Worm (Caenorhabditis elegans): ENCODE results near the gene col-115.

col-115 gene

ce11 chrIV:8015726-8016312 lies 27.3 kb downstream of the col-115 start, which contains the start of gene C26B2.7 (continued):
- peak; percentile 74 for TF ChIP-seq dpl-1 (GFP tag; optimal IDR thresholded peaks at IDR 0.05)
- peak; percentile 20 for TF ChIP-seq duxl-1 (tag; optimal IDR thresholded peaks at IDR 0.05; ENCODE audit: poor library complexity)
- peak; percentile 11 for TF ChIP-seq fkh-10 (GFP tag; optimal IDR thresholded peaks at IDR 0.05)
- TF ChIP-seq nhr-6 (tag; optimal IDR thresholded peaks at IDR 0.05), result peak; percentile 34
- TF ChIP-seq lin-29 (GFP tag; IDR thresholded peaks at IDR 0.05), result 0 out of 2 replicates have a peak, but pooled peaks have one; percentile 31
- TF ChIP-seq snpc-1.2 (GFP tag; IDR thresholded peaks at IDR 0.05), result peak; percentile 76
- TF ChIP-seq sdz-12 (GFP tag; optimal IDR thresholded peaks at IDR 0.05), result peak; percentile 11
- peak; percentile 6; the same call in 1 of the 2 replicates for TF ChIP-seq mdt-29 (GFP tag; IDR thresholded peaks at IDR 0.05)
- peak; percentile 16 for TF ChIP-seq F37D6.2 (tag; optimal IDR thresholded peaks at IDR 0.05)
- peak; percentile 60 for TF ChIP-seq hmg-1.1 (GFP tag; IDR thresholded peaks at IDR 0.05)
- peak; percentile 96 for TF ChIP-seq ceh-44 (GFP tag; IDR thresholded peaks at IDR 0.05)
- peak; percentile 30 for TF ChIP-seq dve-1 (tag; optimal IDR thresholded peaks at IDR 0.05; ENCODE audit: insufficient read depth)
- peak; percentile 69; the same call in 1 of the 2 replicates for TF ChIP-seq lim-7 (GFP tag; IDR thresholded peaks at IDR 0.05)
- peak; percentile 72; the same call in 1 of the 2 replicates for TF ChIP-seq ceh-20 (GFP tag; IDR thresholded peaks at IDR 0.05)
- peak; percentile 39 for TF ChIP-seq lin-13 (GFP tag; optimal IDR thresholded peaks at IDR 0.05)
- TF ChIP-seq T20F7.1 (GFP tag; optimal IDR thresholded peaks at IDR 0.05), result peak; percentile 94
- peak; percentile 68 for TF ChIP-seq aha-1 (tag)
- peak; percentile 49 for TF ChIP-seq R02D3.7 (tag; optimal IDR thresholded peaks at IDR 0.05)

ce11 chrIV:8016694-8017093 lies 28.2 kb downstream of the col-115 start, which contains the start of gene elpc-4:
Gene elpc-4, plus strand, starts transcription at chrIV:8016994.
- TF ChIP-seq F44E2.7 (GFP tag; IDR thresholded peaks at IDR 0.05) (no peak), hmg-1.1 (GFP tag; IDR thresholded peaks at IDR 0.05) (no peak), ama-1 (optimal IDR thresholded peaks at IDR 0.05) (no peak), unc-39 (tag; optimal IDR thresholded peaks at IDR 0.05) (no peak), fos-1 (tag; optimal IDR thresholded peaks at IDR 0.05) (no peak), F26F4.8 (GFP tag; conservative IDR thresholded peaks at IDR 0.05) (no peak), T20F7.1 (GFP tag; optimal IDR thresholded peaks at IDR 0.05) (no peak), mxl-3 (GFP tag; optimal IDR thresholded peaks at IDR 0.05) (no peak), hif-1 (tag; optimal IDR thresholded peaks at IDR 0.05) (no peak), zip-2 (tag; optimal IDR thresholded peaks at IDR 0.05) (no peak), lin-15B (tag; optimal IDR thresholded peaks at IDR 0.05) (no peak), lim-7 (GFP tag; IDR thresholded peaks at IDR 0.05) (no peak), nhr-111 (GFP tag; optimal IDR thresholded peaks at IDR 0.05) (no peak), nhr-41 (GFP tag; IDR thresholded peaks at IDR 0.05) (no peak), unc-62 (GFP tag; optimal IDR thresholded peaks at IDR 0.05 in 1 of 2) (no peak), unc-62 (tag; optimal IDR thresholded peaks at IDR 0.05) (no peak), tra-1 (GFP tag; IDR thresholded peaks at IDR 0.05) (no peak)

DNA sequence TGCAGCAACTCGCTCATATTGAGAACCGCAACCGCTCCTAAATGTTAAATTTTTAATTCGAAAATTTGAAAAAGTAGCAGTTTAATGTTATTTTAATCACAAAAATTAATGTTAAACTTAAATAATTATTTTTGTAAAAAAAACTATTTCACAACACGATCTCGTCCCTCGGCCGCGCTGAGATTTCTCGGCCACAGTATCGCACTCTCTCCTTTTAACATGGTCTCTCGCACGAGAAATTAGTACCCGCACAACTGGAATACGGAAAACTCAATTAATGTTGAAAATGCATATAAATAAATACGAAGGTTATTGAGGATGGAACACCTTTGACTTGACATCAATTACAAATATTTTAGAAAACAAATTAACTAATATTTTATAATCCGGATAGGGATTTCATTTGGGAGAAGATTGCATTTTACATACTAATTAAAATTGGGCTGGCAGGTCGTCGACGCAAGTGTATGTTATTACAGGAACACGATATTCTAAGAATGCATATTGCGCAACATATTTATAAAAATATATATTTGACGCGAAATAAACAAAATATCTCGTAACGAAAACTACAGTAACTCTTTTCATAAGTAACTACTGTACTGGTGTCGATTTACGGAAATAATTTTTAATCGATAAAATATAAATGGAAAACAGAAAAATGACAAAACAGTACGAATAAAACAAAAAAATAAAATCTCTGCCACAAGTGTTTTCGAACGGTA lies 31.4 kb downstream of the col-115 start, which contains the start of gene dnc-4:
Gene dnc-4 (minus strand): TSS at position 37 of the 725 bp plus-strand sequence.
- TF ChIP-seq F37D6.2 (tag; optimal IDR thresholded peaks at IDR 0.05) (no peak), daf-19 (GFP tag; conservative IDR thresholded peaks at IDR 0.05) (no peak), lsy-2 (tag; optimal IDR thresholded peaks at IDR 0.05) (peak in 1 of 2 experiments; percentile 48), zip-2 (tag; optimal IDR thresholded peaks at IDR 0.05) (no peak), nhr-76 (tag; optimal IDR thresholded peaks at IDR 0.05) (no peak), nhr-28 (tag; optimal IDR thresholded peaks at IDR 0.05) (peak; percentile 20), unc-130 (GFP tag; optimal IDR thresholded peaks at IDR 0.05) (peak; percentile 20), R02D3.7 (tag; optimal IDR thresholded peaks at IDR 0.05) (peak; percentile 27), hif-1 (tag; optimal IDR thresholded peaks at IDR 0.05) (peak in 1 of 2 experiments; percentile 31), zfp-2 (tag; optimal IDR thresholded peaks at IDR 0.05) (no peak), T20F7.1 (GFP tag; optimal IDR thresholded peaks at IDR 0.05) (no peak), dmd-8 (GFP tag; IDR thresholded peaks at IDR 0.05) (no peak), unc-62 (GFP tag; optimal IDR thresholded peaks at IDR 0.05 in 1 of 2) (peak in 1 of 2 experiments; percentile 44), unc-62 (tag; optimal IDR thresholded peaks at IDR 0.05) (no peak), dve-1 (tag; optimal IDR thresholded peaks at IDR 0.05; ENCODE audit: insufficient read depth) (no peak), lin-38 (GFP tag; IDR thresholded peaks at IDR 0.05) (no peak), mes-2 (tag; optimal IDR thresholded peaks at IDR 0.05; ENCODE audit: poor library complexity, severe bottlenecking) (peak; percentile 85)

Measured in whole organism, L4 larva.